Fruit fly (Drosophila melanogaster) whole organism, embryonic: ENCODE measurements around the gene CG10301.

ENCODE experiments used
- Adf1 ChIP-seq: fragments of 200-800 bp; sonication (Bioruptor generic); IDR thresholded peaks from 2 replicates; pipeline ENCODE4 v1.3.6; 2022; ENCODE audit warnings: missing biosample characterization, missing genetic modification characterization
- BEAF-32 ChIP-seq: fragments of 200-800 bp; sonication (Bioruptor generic); optimal IDR thresholded peaks from 3 replicates; lab custom pipeline; 2017; ENCODE audit warnings: missing biosample characterization, missing genetic modification characterization, mild to moderate bottlenecking, moderate library complexity, missing genetic modification reagents
- CG10267 ChIP-seq: fragments of 200-800 bp; sonication (Bioruptor generic); optimal IDR thresholded peaks from 2 replicates; lab custom pipeline; 2018; ENCODE audit warnings: missing biosample characterization, mild to moderate bottlenecking, missing genetic modification characterization, moderate library complexity
- CG12942 ChIP-seq: fragments of 200-800 bp; sonication (Bioruptor generic); optimal IDR thresholded peaks from 3 replicates; lab custom pipeline; 2016; ENCODE audit warnings: missing biosample characterization, missing genetic modification characterization
- CG13624 ChIP-seq: fragments of 200-800 bp; sonication (Bioruptor generic); optimal IDR thresholded peaks from 2 replicates; lab custom pipeline; 2016; ENCODE audit warnings: missing biosample characterization, missing genetic modification characterization
- CG15514 ChIP-seq: fragments of 200-800 bp; sonication (Bioruptor generic); optimal IDR thresholded peaks from 3 replicates; lab custom pipeline; 2017; ENCODE audit warnings: missing biosample characterization, missing genetic modification characterization, mild to moderate bottlenecking, moderate library complexity, missing genetic modification reagents
- CG16815 ChIP-seq: fragments of 200-800 bp; sonication (Bioruptor generic); optimal IDR thresholded peaks from 3 replicates; lab custom pipeline; 2017; ENCODE audit warnings: missing biosample characterization, mild to moderate bottlenecking, missing genetic modification characterization
- CG17829 ChIP-seq: fragments of 200-800 bp; optimal IDR thresholded peaks from 2 replicates; lab custom pipeline; 2019; ENCODE audit warnings: missing biosample characterization, mild to moderate bottlenecking, missing genetic modification characterization, moderate library complexity
- CG17912 ChIP-seq: fragments of 200-800 bp; sonication (Bioruptor generic); optimal IDR thresholded peaks from 2 replicates; lab custom pipeline; 2018; ENCODE audit warnings: missing biosample characterization, mild to moderate bottlenecking, missing genetic modification characterization
- CG18619 ChIP-seq: fragments of 200-800 bp; sonication (Bioruptor generic); optimal IDR thresholded peaks from 3 replicates; lab custom pipeline; 2017; ENCODE audit warnings: missing biosample characterization, mild to moderate bottlenecking, missing genetic modification characterization
- CG32767 ChIP-seq: fragments of 200-800 bp; sonication (Bioruptor generic); IDR thresholded peaks from 2 replicates; pipeline ENCODE4 v1.3.6; 2022; ENCODE audit warnings: missing biosample characterization, missing genetic modification characterization
- CG33557 ChIP-seq: fragments of 200-800 bp; sonication (Bioruptor generic); optimal IDR thresholded peaks from 2 replicates; lab custom pipeline; 2019; ENCODE audit warnings: missing biosample characterization, mild to moderate bottlenecking, missing genetic modification characterization, moderate library complexity
- CG4707 ChIP-seq: fragments of 200-800 bp; sonication (Bioruptor generic); optimal IDR thresholded peaks from 2 replicates; lab custom pipeline; 2018; ENCODE audit warnings: missing biosample characterization, mild to moderate bottlenecking, missing genetic modification characterization, moderate library complexity
- CG6254 ChIP-seq: fragments of 200-800 bp; sonication (Bioruptor generic); optimal IDR thresholded peaks from 3 replicates; lab custom pipeline; 2017; ENCODE audit warnings: mild to moderate bottlenecking, missing biosample characterization, missing genetic modification reagents, missing genetic modification characterization
- CG8089 ChIP-seq: fragments of 200-800 bp; sonication (Bioruptor generic); optimal IDR thresholded peaks from 3 replicates; lab custom pipeline; 2016; ENCODE audit warnings: missing biosample characterization, missing genetic modification characterization
- Doc3 ChIP-seq: fragments of 200-800 bp; sonication (Bioruptor generic); IDR thresholded peaks from 3 replicates; pipeline ENCODE4 v1.3.6; 2022; ENCODE audit warnings: missing biosample characterization, missing genetic modification characterization; ENCODE audit not compliant: partially characterized antibody
- ERR ChIP-seq: fragments of 200-800 bp; sonication (Bioruptor generic); optimal IDR thresholded peaks from 2 replicates; lab custom pipeline; 2016; ENCODE audit warnings: missing biosample characterization, missing genetic modification characterization
- Eip74EF ChIP-seq, 2 experiments: fragments of 200-800 bp in 1 of 2; fragments of >200 bp in 1 of 2; sonication (Bioruptor generic) in 1 of 2; optimal IDR thresholded peaks; 2 replicates each; lab custom pipeline; 2017 to 2019; ENCODE audit warnings: missing biosample characterization in 2 of 2, missing genetic modification characterization in 2 of 2, mild to moderate bottlenecking in 1 of 2, moderate library complexity in 1 of 2
- Ets97D ChIP-seq: fragments of 200-800 bp; sonication (Bioruptor generic); optimal IDR thresholded peaks from 3 replicates; lab custom pipeline; 2016; ENCODE audit warnings: missing biosample characterization, missing genetic modification characterization
- Fer2 ChIP-seq: fragments of 200-800 bp; sonication (Bioruptor generic); optimal IDR thresholded peaks from 2 replicates; lab custom pipeline; 2018; ENCODE audit warnings: missing biosample characterization, mild to moderate bottlenecking, missing genetic modification characterization, moderate library complexity
- HHEX ChIP-seq: fragments of 200-800 bp; sonication (Bioruptor generic); optimal IDR thresholded peaks from 3 replicates; lab custom pipeline; 2017; ENCODE audit warnings: missing biosample characterization, mild to moderate bottlenecking, missing genetic modification characterization, missing genetic modification reagents
- NC2β ChIP-seq: fragments of 200-800 bp; sonication (Bioruptor generic); optimal IDR thresholded peaks from 2 replicates; lab custom pipeline; 2016; ENCODE audit warnings: missing biosample characterization, missing genetic modification characterization
- Pdp1 ChIP-seq, 2 experiments: fragments of 200-800 bp; sonication (Bioruptor generic); optimal IDR thresholded peaks; 3 replicates each; lab custom pipeline; 2016; ENCODE audit warnings: missing biosample characterization in 2 of 2, missing genetic modification characterization in 2 of 2, mild to moderate bottlenecking in 1 of 2, moderate library complexity in 1 of 2
- Poxn ChIP-seq: fragments of 200-800 bp; sonication (Bioruptor generic); IDR thresholded peaks from 2 replicates; pipeline ENCODE4 v1.3.6; 2022; ENCODE audit warnings: missing biosample characterization, missing genetic modification characterization
- Ptx1 ChIP-seq: fragments of 200-800 bp; sonication (Bioruptor generic); IDR thresholded peaks from 2 replicates; pipeline ENCODE4 v1.3.6; 2022; ENCODE audit warnings: missing biosample characterization, missing genetic modification characterization
- Sox102F ChIP-seq: fragments of 200-800 bp; sonication (Bioruptor generic); optimal IDR thresholded peaks from 2 replicates; lab custom pipeline; 2018; ENCODE audit warnings: missing biosample characterization, mild to moderate bottlenecking, missing genetic modification characterization, moderate library complexity
- Stat92E ChIP-seq, 3 experiments: fragments of >200 bp in 2 of 3; fragments of 200-800 bp in 1 of 3; sonication (Bioruptor generic) in 1 of 3; optimal IDR thresholded peaks; 2 replicates each; lab custom pipeline; 2017 to 2019; ENCODE audit warnings: missing biosample characterization in 3 of 3, missing genetic modification characterization in 3 of 3, mild to moderate bottlenecking in 1 of 3, moderate library complexity in 1 of 3
- ase ChIP-seq: fragments of 200-800 bp; sonication (Bioruptor generic); IDR thresholded peaks from 3 replicates; pipeline ENCODE4 v1.3.6; 2022; ENCODE audit warnings: missing biosample characterization, missing genetic modification characterization
- cad ChIP-seq: fragments of >200 bp; optimal IDR thresholded peaks from 2 replicates; lab custom pipeline; 2017; ENCODE audit warnings: missing biosample characterization, missing genetic modification characterization
- cato ChIP-seq: fragments of 200-800 bp; sonication (Bioruptor generic); optimal IDR thresholded peaks from 2 replicates; lab custom pipeline; 2016; ENCODE audit warnings: missing biosample characterization, missing genetic modification characterization, borderline replicate concordance
- cg ChIP-seq: fragments of 200-800 bp; sonication (Bioruptor generic); optimal IDR thresholded peaks from 3 replicates; lab custom pipeline; 2019; ENCODE audit warnings: missing biosample characterization, mild to moderate bottlenecking, missing genetic modification characterization, moderate library complexity
- ci ChIP-seq: fragments of 200-800 bp; sonication (Bioruptor generic); IDR thresholded peaks from 3 replicates; pipeline ENCODE4 v1.3.6; 2022; ENCODE audit warnings: missing biosample characterization, missing genetic modification characterization
- dimm ChIP-seq: fragments of 200-800 bp; sonication (Bioruptor generic); IDR thresholded peaks from 2 replicates; pipeline ENCODE4 v1.3.6; 2022; ENCODE audit warnings: missing biosample characterization, missing genetic modification characterization
- dm ChIP-seq: fragments of 200-800 bp; sonication (Bioruptor generic); optimal IDR thresholded peaks from 3 replicates; lab custom pipeline; 2016; ENCODE audit warnings: missing biosample characterization, missing genetic modification characterization
- gcm2 ChIP-seq: fragments of 200-800 bp; sonication (Bioruptor generic); optimal IDR thresholded peaks from 2 replicates; lab custom pipeline; 2016; ENCODE audit warnings: missing biosample characterization, missing genetic modification characterization
- her ChIP-seq: fragments of 200-800 bp; sonication (Bioruptor generic); optimal IDR thresholded peaks from 2 replicates; lab custom pipeline; 2016; ENCODE audit warnings: missing biosample characterization, missing genetic modification characterization
- lilli ChIP-seq: fragments of 200-800 bp; sonication (Bioruptor generic); optimal IDR thresholded peaks from 3 replicates; lab custom pipeline; 2016; ENCODE audit warnings: missing biosample characterization, missing genetic modification characterization
- oc ChIP-seq: fragments of 200-800 bp; sonication (Bioruptor generic); optimal IDR thresholded peaks from 2 replicates; lab custom pipeline; 2018; ENCODE audit warnings: missing biosample characterization, mild to moderate bottlenecking, missing genetic modification characterization, moderate library complexity
- pb ChIP-seq: fragments of 200-800 bp; sonication (Bioruptor generic); optimal IDR thresholded peaks from 3 replicates; lab custom pipeline; 2016; ENCODE audit warnings: missing biosample characterization, missing genetic modification characterization
- pho ChIP-seq: fragments of 200-800 bp; sonication (Bioruptor generic); optimal IDR thresholded peaks from 2 replicates; lab custom pipeline; 2016; ENCODE audit warnings: missing biosample characterization, missing genetic modification characterization
- schlank ChIP-seq: fragments of 200-800 bp; sonication (Bioruptor generic); optimal IDR thresholded peaks from 2 replicates; lab custom pipeline; 2018; ENCODE audit warnings: missing biosample characterization, mild to moderate bottlenecking, missing genetic modification characterization
- scrt ChIP-seq: fragments of 200-800 bp; sonication (Bioruptor generic); optimal IDR thresholded peaks from 2 replicates; lab custom pipeline; 2018; ENCODE audit warnings: missing biosample characterization, mild to moderate bottlenecking, missing genetic modification characterization, moderate library complexity
- sens-2 ChIP-seq: fragments of 200-800 bp; sonication (Bioruptor generic); IDR thresholded peaks from 2 replicates; pipeline ENCODE4 v1.3.6; 2022; ENCODE audit warnings: missing biosample characterization, missing genetic modification characterization
- tx ChIP-seq: fragments of 200-800 bp; sonication (Bioruptor generic); optimal IDR thresholded peaks from 2 replicates; lab custom pipeline; 2016; ENCODE audit warnings: missing biosample characterization, missing genetic modification characterization
- unc-4 ChIP-seq: fragments of 200-800 bp; sonication (Bioruptor generic); IDR thresholded peaks from 2 replicates; pipeline ENCODE4 v1.3.6; 2022; ENCODE audit warnings: missing biosample characterization, missing genetic modification characterization; ENCODE audit not compliant: partially characterized antibody
- wek ChIP-seq: fragments of 200-800 bp; sonication (Bioruptor generic); optimal IDR thresholded peaks from 3 replicates; lab custom pipeline; 2018; ENCODE audit warnings: missing biosample characterization, mild to moderate bottlenecking, missing genetic modification characterization, moderate library complexity
- zfh2 ChIP-seq: fragments of 200-800 bp; sonication (Bioruptor generic); optimal IDR thresholded peaks from 2 replicates; lab custom pipeline; 2016; ENCODE audit warnings: missing biosample characterization, missing genetic modification characterization

CG10301 gene

dm6 chr3R:23725711-23726349, 15.9 kb downstream of the CG10301 start (continued):
- no peak for TF ChIP-seq ase
- TF ChIP-seq pho = peak; percentile 2
- TF ChIP-seq gcm2 (GFP tag; lab: Kevin White, UChicago) = no peak

dm6 chr3R:23726740-23727139, 16.8 kb downstream of the CG10301 start:
- peak; percentile 47 for TF ChIP-seq ERR
- TF ChIP-seq Fer2 = peak; percentile 45
- no peak for TF ChIP-seq sens-2 (GFP tag; lab: Robert Waterston, UW)
- peak; percentile 23 for TF ChIP-seq cato (GFP tag; lab: Kevin White, UChicago)
- peak; percentile 78 for TF ChIP-seq CG13624 (GFP tag; lab: Kevin White, UChicago)
- TF ChIP-seq CG16815 = peak; percentile 66
- TF ChIP-seq unc-4 (GFP tag; lab: Robert Waterston, UW) = no peak
- TF ChIP-seq NC2β (GFP tag; lab: Kevin White, UChicago) = no peak
- peak; percentile 67 for TF ChIP-seq HHEX (GFP tag; lab: Kevin White, UChicago)
- no peak; the same call in 2 of the 3 replicates for TF ChIP-seq ase
- TF ChIP-seq Pdp1 (GFP tag; optimal IDR thresholded peaks at IDR 0.05; lab: Kevin White, UChicago) = peak; percentile 67 to 74
- TF ChIP-seq dimm (GFP tag; lab: Robert Waterston, UW) = no peak
- peak; percentile 77 for TF ChIP-seq ci (GFP tag; lab: Robert Waterston, UW)
- TF ChIP-seq CG10267 (tag; lab: Kevin White, UChicago) = peak; percentile 63
- TF ChIP-seq Poxn (GFP tag; lab: Robert Waterston, UW) = no peak; the same call in 1 of the 2 replicates
- peak; percentile 81 for TF ChIP-seq Sox102F (GFP tag; lab: Kevin White, UChicago)
- no peak for TF ChIP-seq oc (tag; lab: Kevin White, UChicago)
- peak; percentile 24 for TF ChIP-seq Ets97D (GFP tag; lab: Kevin White, UChicago)
- TF ChIP-seq CG12942 (GFP tag; lab: Kevin White, UChicago) = peak; percentile 44
- peak; percentile 56 for TF ChIP-seq her (GFP tag; lab: Kevin White, UChicago)
- TF ChIP-seq CG4707 (GFP tag; lab: Kevin White, UChicago) = no peak
- TF ChIP-seq schlank (tag; lab: Kevin White, UChicago) = peak; percentile 72
- TF ChIP-seq CG17912 (GFP tag; lab: Kevin White, UChicago) = no peak
- TF ChIP-seq CG15514 (GFP tag; lab: Kevin White, UChicago) = peak; percentile 81
- TF ChIP-seq Stat92E (GFP tag; optimal IDR thresholded peaks at IDR 0.05; lab: Kevin White, UChicago) = no peak
- TF ChIP-seq scrt (GFP tag; lab: Kevin White, UChicago) = peak; percentile 78
- TF ChIP-seq dm (GFP tag; lab: Kevin White, UChicago) = peak; percentile 48
- TF ChIP-seq pb (GFP tag; lab: Kevin White, UChicago) = no peak
- TF ChIP-seq Eip74EF (GFP tag; optimal IDR thresholded peaks at IDR 0.05; lab: Kevin White, UChicago) = peak in 1 of 2 experiments; percentile 50
- TF ChIP-seq CG33557 (GFP tag; lab: Kevin White, UChicago) = no peak
- no peak for TF ChIP-seq cad (GFP tag; lab: Kevin White, UChicago)
- TF ChIP-seq tx (GFP tag; lab: Kevin White, UChicago) = peak; percentile 64
- TF ChIP-seq Doc3 (GFP tag; lab: Robert Waterston, UW) = no peak
- TF ChIP-seq CG32767 (GFP tag; lab: Robert Waterston, UW) = 0 out of 2 replicates have a peak, but pooled peaks have one; percentile 18
- no peak for TF ChIP-seq wek (GFP tag; lab: Kevin White, UChicago)
- no peak for TF ChIP-seq cg
- TF ChIP-seq Ptx1 = peak; percentile 86
- TF ChIP-seq CG8089 (GFP tag; lab: Kevin White, UChicago) = peak; percentile 13
- peak; percentile 86 for TF ChIP-seq zfh2
- TF ChIP-seq CG17829 (tag; lab: Kevin White, UChicago) = peak; percentile 75
- TF ChIP-seq CG18619 (GFP tag; lab: Kevin White, UChicago) = peak; percentile 76
- TF ChIP-seq CG6254 (GFP tag; lab: Kevin White, UChicago) = no peak
- peak; percentile 68 for TF ChIP-seq Adf1
- TF ChIP-seq BEAF-32 (GFP tag; lab: Kevin White, UChicago) = no peak
- TF ChIP-seq lilli (GFP tag; lab: Kevin White, UChicago) = peak; percentile 93
